Fruit fly (Drosophila melanogaster): Measurements from ENCODE around the gene CG7557.

Gene CG7557

dm6 chr3L:11444861-11445260, at the start of gene CG7557:
TSS of gene CG7557 (plus strand) at chr3L:11445161.
- TF ChIP-seq Rel (GFP tag; optimal IDR thresholded peaks at IDR 0.05) = no peak
- TF ChIP-seq Rel (tag; optimal IDR thresholded peaks at IDR 0.05) = no peak
- no peak for TF ChIP-seq Mio (GFP tag; optimal IDR thresholded peaks at IDR 0.05)
- no peak for TF ChIP-seq Hr78 (GFP tag; optimal IDR thresholded peaks at IDR 0.05)
- TF ChIP-seq Dfd (GFP tag; optimal IDR thresholded peaks at IDR 0.05) = no peak
- no peak for TF ChIP-seq dl (GFP tag; optimal IDR thresholded peaks at IDR 0.05; ENCODE audit: insufficient read depth in 1 of 2, partially characterized antibody in 2 of 2)
- TF ChIP-seq OdsH (GFP tag; optimal IDR thresholded peaks at IDR 0.05) = no peak
- no peak for TF ChIP-seq ey (GFP tag; optimal IDR thresholded peaks at IDR 0.05)
- TF ChIP-seq Hnf4 (GFP tag; optimal IDR thresholded peaks at IDR 0.05) = no peak
- no peak for TF ChIP-seq sage (GFP tag; optimal IDR thresholded peaks at IDR 0.05)
- TF ChIP-seq h (GFP tag; optimal IDR thresholded peaks at IDR 0.05) = no peak
- TF ChIP-seq CrebA (GFP tag; optimal IDR thresholded peaks at IDR 0.05; ENCODE audit: borderline replicate concordance) = no peak
- no peak for TF ChIP-seq GATAd (GFP tag; optimal IDR thresholded peaks at IDR 0.05)
- no peak for TF ChIP-seq dmrt93B (GFP tag; optimal IDR thresholded peaks at IDR 0.05)
- no peak for TF ChIP-seq Abd-B (GFP tag; optimal IDR thresholded peaks at IDR 0.05)
- TF ChIP-seq fru (GFP tag; optimal IDR thresholded peaks at IDR 0.05) = no peak

- TF ChIP-seq Vsx2 (GFP tag; optimal IDR thresholded peaks at IDR 0.05; ENCODE audit: partially characterized antibody) (no peak), dmrt93B (GFP tag; optimal IDR thresholded peaks at IDR 0.05) (no peak), rgr (GFP tag; optimal IDR thresholded peaks at IDR 0.05) (peak; percentile 11)
These were observed 47.8 kb upstream of the CG7557 start, which contains the start of gene CG44362 for dm6 chr3L:11397093-11397592. TSS of gene CG44362 (plus strand) at chr3L:11397542.

DNA sequence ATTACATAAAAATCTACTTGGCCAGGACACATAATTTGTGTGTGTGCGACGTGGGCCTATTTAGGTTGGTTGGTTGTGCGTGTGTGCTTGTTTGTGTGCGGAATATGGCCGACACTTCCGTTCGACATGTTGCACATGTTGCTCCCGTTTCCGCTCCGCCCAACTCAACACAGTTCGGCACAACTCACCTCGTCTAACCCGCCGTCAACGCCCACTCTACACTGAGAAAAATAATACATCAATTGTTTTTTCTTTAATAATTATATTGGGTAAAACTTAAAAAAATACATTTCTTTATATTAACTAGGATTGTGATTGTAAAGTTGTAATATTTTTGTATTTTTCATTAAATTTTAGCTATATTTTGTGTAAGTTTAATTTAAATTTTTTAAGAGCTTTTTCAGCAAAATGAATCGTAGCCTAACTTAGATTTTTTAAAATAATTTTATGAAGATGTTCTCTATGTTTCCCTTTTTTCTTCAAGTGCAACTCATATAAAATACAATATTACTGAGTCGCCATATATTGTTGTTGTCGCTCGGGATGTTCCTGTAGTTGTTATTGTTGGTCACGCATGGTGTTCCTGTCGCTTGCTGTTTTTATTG, 46.4 kb upstream of the CG7557 start:
- TF ChIP-seq psq (GFP tag; optimal IDR thresholded peaks at IDR 0.05) = peak; percentile 16
- no peak for TF ChIP-seq dl (GFP tag; optimal IDR thresholded peaks at IDR 0.05; ENCODE audit: insufficient read depth in 1 of 2, partially characterized antibody in 2 of 2)
- TF ChIP-seq HLH106 (tag; optimal IDR thresholded peaks at IDR 0.05) = peak; percentile 46
- TF ChIP-seq Hr78 (GFP tag; optimal IDR thresholded peaks at IDR 0.05) = no peak
- TF ChIP-seq fru (GFP tag; optimal IDR thresholded peaks at IDR 0.05) = peak; percentile 15
- peak in 1 of 2 experiments; percentile 9 for TF ChIP-seq foxo (GFP tag; optimal IDR thresholded peaks at IDR 0.05)

dm6 chr3L:11399437-11399836, 45.5 kb upstream of the CG7557 start:
- TF ChIP-seq sage (GFP tag; optimal IDR thresholded peaks at IDR 0.05) = no peak
- TF ChIP-seq Dfd (GFP tag; optimal IDR thresholded peaks at IDR 0.05) = no peak
- no peak for TF ChIP-seq h (GFP tag; optimal IDR thresholded peaks at IDR 0.05)
- TF ChIP-seq N (GFP tag; optimal IDR thresholded peaks at IDR 0.05) = no peak
- TF ChIP-seq jim (GFP tag; optimal IDR thresholded peaks at IDR 0.05) = no peak
- TF ChIP-seq psq (GFP tag; optimal IDR thresholded peaks at IDR 0.05) = no peak
- no peak for TF ChIP-seq Dif (GFP tag; optimal IDR thresholded peaks at IDR 0.05; ENCODE audit: partially characterized antibody)
- TF ChIP-seq tai (GFP tag; optimal IDR thresholded peaks at IDR 0.05) = no peak
- no peak for TF ChIP-seq dl (GFP tag; optimal IDR thresholded peaks at IDR 0.05; ENCODE audit: insufficient read depth in 1 of 2, partially characterized antibody in 2 of 2)
- TF ChIP-seq pan (optimal IDR thresholded peaks at IDR 0.05) = no peak
- TF ChIP-seq ey (GFP tag; optimal IDR thresholded peaks at IDR 0.05) = no peak
- TF ChIP-seq Hr78 (GFP tag; optimal IDR thresholded peaks at IDR 0.05) = no peak
- no peak for TF ChIP-seq lola (GFP tag; optimal IDR thresholded peaks at IDR 0.05)
- TF ChIP-seq woc (GFP tag; optimal IDR thresholded peaks at IDR 0.05) = no peak
- TF ChIP-seq br (GFP tag; optimal IDR thresholded peaks at IDR 0.05) = no peak
- TF ChIP-seq Sp1 (GFP tag; optimal IDR thresholded peaks at IDR 0.05) = no peak

DNA sequence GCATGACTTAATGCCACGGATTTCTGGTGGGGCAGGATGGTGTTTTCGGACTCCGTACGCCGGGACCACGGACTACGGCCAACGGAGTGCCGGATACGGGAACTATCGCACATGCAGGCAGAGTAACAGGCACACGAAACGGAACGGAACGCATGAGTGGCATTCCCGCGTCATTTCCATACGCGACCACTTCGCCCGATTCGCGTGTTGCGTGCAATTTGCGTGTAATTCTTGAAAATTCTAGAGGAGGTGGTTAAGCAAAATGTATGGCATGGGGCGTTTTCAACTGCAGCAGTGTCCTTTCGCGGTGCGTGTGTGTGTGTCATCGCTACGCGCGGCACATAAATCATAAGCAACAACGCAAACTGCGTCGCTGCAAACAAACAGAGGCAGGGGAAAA, 44.7 kb upstream of the CG7557 start:
- no peak for TF ChIP-seq foxo (GFP tag; optimal IDR thresholded peaks at IDR 0.05)
- TF ChIP-seq Vsx2 (GFP tag; optimal IDR thresholded peaks at IDR 0.05; ENCODE audit: partially characterized antibody) = no peak
- no peak for TF ChIP-seq Sp1 (GFP tag; optimal IDR thresholded peaks at IDR 0.05)
- no peak for TF ChIP-seq dmrt93B (GFP tag; optimal IDR thresholded peaks at IDR 0.05)
- TF ChIP-seq woc (GFP tag; optimal IDR thresholded peaks at IDR 0.05) = no peak
- TF ChIP-seq Myc (optimal IDR thresholded peaks at IDR 0.05) = no peak
- no peak for TF ChIP-seq CG32264 (GFP tag; optimal IDR thresholded peaks at IDR 0.05)
- no peak for TF ChIP-seq N (GFP tag; optimal IDR thresholded peaks at IDR 0.05)
- TF ChIP-seq jim (GFP tag; optimal IDR thresholded peaks at IDR 0.05) = no peak
- no peak for TF ChIP-seq Rel (GFP tag; optimal IDR thresholded peaks at IDR 0.05)
- no peak for TF ChIP-seq Rel (tag; optimal IDR thresholded peaks at IDR 0.05)
- TF ChIP-seq usp (GFP tag; optimal IDR thresholded peaks at IDR 0.05) = no peak
- no peak for TF ChIP-seq lola (GFP tag; optimal IDR thresholded peaks at IDR 0.05)
- no peak for TF ChIP-seq dsf (GFP tag; optimal IDR thresholded peaks at IDR 0.05; ENCODE audit: borderline replicate concordance)
- no peak for TF ChIP-seq Hr83 (GFP tag; optimal IDR thresholded peaks at IDR 0.05; ENCODE audit: poor library complexity, severe bottlenecking)
- TF ChIP-seq Abd-B (GFP tag; optimal IDR thresholded peaks at IDR 0.05) = no peak
- no peak for TF ChIP-seq Jra (GFP tag; optimal IDR thresholded peaks at IDR 0.05)
- TF ChIP-seq HLH106 (tag; optimal IDR thresholded peaks at IDR 0.05) = no peak
- no peak for TF ChIP-seq psq (GFP tag; optimal IDR thresholded peaks at IDR 0.05)

Measured in whole organism, wandering third instar larva.